Fruit fly (Drosophila melanogaster) whole organism, prepupa: ENCODE measurements around the gene Mpcp2.

ENCODE experiments used
- Blimp-1 ChIP-seq: fragments of 200-800 bp; sonication (Bioruptor generic); optimal IDR thresholded peaks from 3 replicates; lab custom pipeline; 2017; ENCODE audit warnings: missing biosample characterization, missing genetic modification characterization, mild to moderate bottlenecking, moderate library complexity, missing genetic modification reagents
- CG11762 ChIP-seq: fragments of 200-800 bp; sonication (Bioruptor generic); optimal IDR thresholded peaks from 3 replicates; lab custom pipeline; 2016; ENCODE audit warnings: missing biosample characterization, missing genetic modification characterization; ENCODE audit not compliant: insufficient read depth
- CG3032 ChIP-seq: fragments of 200-800 bp; optimal IDR thresholded peaks from 2 replicates; lab custom pipeline; 2019; ENCODE audit warnings: missing biosample characterization, mild to moderate bottlenecking, missing genetic modification characterization, moderate library complexity
- CG32006 ChIP-seq: fragments of 200-800 bp; sonication (Bioruptor generic); optimal IDR thresholded peaks from 3 replicates; lab custom pipeline; 2017; ENCODE audit warnings: missing biosample characterization, mild to moderate bottlenecking, missing genetic modification characterization
- CG3919 ChIP-seq: fragments of 200-800 bp; sonication (Bioruptor generic); optimal IDR thresholded peaks from 3 replicates; lab custom pipeline; 2016; ENCODE audit warnings: missing biosample characterization, missing genetic modification characterization
- CG6163 ChIP-seq: fragments of 200-800 bp; sonication (Bioruptor generic); IDR thresholded peaks from 3 replicates; pipeline ENCODE4 v1.3.6; 2022; ENCODE audit warnings: missing biosample characterization, missing genetic modification characterization
- CG6854 ChIP-seq: fragments of 200-800 bp; sonication (Bioruptor generic); optimal IDR thresholded peaks from 2 replicates; lab custom pipeline; 2017; ENCODE audit warnings: missing biosample characterization, mild to moderate bottlenecking, missing genetic modification characterization
- CG8632 ChIP-seq: fragments of 200-800 bp; sonication (Bioruptor generic); optimal IDR thresholded peaks from 3 replicates; lab custom pipeline; 2016; ENCODE audit warnings: missing biosample characterization, missing genetic modification characterization
- Eip93F ChIP-seq: fragments of 200-800 bp; sonication (Bioruptor generic); optimal IDR thresholded peaks from 2 replicates; lab custom pipeline; 2016; ENCODE audit warnings: missing biosample characterization, mild to moderate bottlenecking, missing genetic modification characterization
- Hr39 ChIP-seq: fragments of 200-800 bp; sonication (Bioruptor generic); optimal IDR thresholded peaks from 2 replicates; lab custom pipeline; 2016; ENCODE audit warnings: missing biosample characterization, missing genetic modification characterization
- Lpt ChIP-seq: fragments of 200-800 bp; sonication (Bioruptor generic); optimal IDR thresholded peaks from 3 replicates; lab custom pipeline; 2016; ENCODE audit warnings: missing biosample characterization, missing genetic modification characterization
- Met ChIP-seq: fragments of 200-800 bp; sonication (Bioruptor generic); optimal IDR thresholded peaks from 3 replicates; lab custom pipeline; 2016; ENCODE audit warnings: missing biosample characterization, missing genetic modification characterization
- Sox14 ChIP-seq: fragments of 200-800 bp; sonication (Bioruptor generic); optimal IDR thresholded peaks from 3 replicates; lab custom pipeline; 2016; ENCODE audit warnings: missing biosample characterization, missing genetic modification characterization

- TF ChIP-seq Eip93F (GFP tag; lab: Kevin White, UChicago), result peak; percentile 29
- no peak for TF ChIP-seq CG8632
- no peak for TF ChIP-seq CG11762
- no peak for TF ChIP-seq Sox14 (GFP tag; lab: Kevin White, UChicago)
- TF ChIP-seq CG32006 (GFP tag; lab: Kevin White, UChicago), result no peak
- TF ChIP-seq Hr39 (GFP tag; lab: Kevin White, UChicago), result no peak
- TF ChIP-seq CG3032 (tag; lab: Kevin White, UChicago), result no peak
- no peak for TF ChIP-seq Blimp-1 (GFP tag; lab: Kevin White, UChicago)
- TF ChIP-seq CG3919 (GFP tag; lab: Kevin White, UChicago), result no peak
- TF ChIP-seq CG6163 (GFP tag; lab: Robert Waterston, UW), result no peak
- TF ChIP-seq CG6854 (GFP tag; lab: Kevin White, UChicago), result no peak
- no peak for TF ChIP-seq Met (GFP tag; lab: Kevin White, UChicago)
- TF ChIP-seq Lpt, result no peak
These were observed 10.6 kb downstream of the Mpcp2 start for dm6 chr3L:14547811-14548765.
